Worm (Caenorhabditis elegans): ENCODE data around the gene F13B6.1.

ce11 chrIV:7418818-7419217, 37.5 kb upstream of the F13B6.1 start, which contains the start of gene B0496.6:
- TF ChIP-seq M03D4.4 (tag; optimal IDR thresholded peaks at IDR 0.05) (no peak), unc-62 (GFP tag; optimal IDR thresholded peaks at IDR 0.05) (no peak), nhr-237 (tag; optimal IDR thresholded peaks at IDR 0.05) (no peak)
